Worm (Caenorhabditis elegans) whole organism, L4/young adult: ENCODE measurements around the gene col-117.

Source experiments
- W03F9.2 ChIP-seq: fragments of 150-350 bp; optimal IDR thresholded peaks from 2 replicates; lab custom pipeline; 2014; ENCODE audit warnings: missing biosample characterization, missing genetic modification characterization
- dao-5 ChIP-seq: sonication (generic microtip); optimal IDR thresholded peaks from 2 replicates; lab custom pipeline; 2016; ENCODE audit warnings: missing genotype, missing genetic modification characterization, moderate library complexity, missing compliant biosample characterization
- him-1 ChIP-seq: sonication (generic microtip); optimal IDR thresholded peaks from 2 replicates; lab custom pipeline; 2016; ENCODE audit warnings: missing genotype, missing genetic modification reagents, missing genetic modification characterization, missing compliant biosample characterization

ce11 chrIV:8794895-8795665 is 28.9 kb downstream of the col-117 start:
- no peak for TF ChIP-seq dao-5 (tag; lab: Kevin White, UChicago)
- TF ChIP-seq him-1 (tag; lab: Kevin White, UChicago), result peak; percentile 90
- peak; percentile 67 for TF ChIP-seq W03F9.2 (tag; lab: Kevin White, UChicago)
